Fruit fly (Drosophila melanogaster) whole organism: ENCODE results near the gene Ndae1.

Experiments used
- CG8478 ChIP-seq: fragments of >200 bp; optimal IDR thresholded peaks from 2 replicates; lab custom pipeline; 2018; ENCODE audit warnings: inconsistent platforms
- Dll ChIP-seq: fragments of >200 bp; optimal IDR thresholded peaks from 2 replicates; lab custom pipeline; 2017
- EcR ChIP-seq, 2 experiments: fragments of >200 bp; optimal IDR thresholded peaks; 2 replicates each; lab custom pipeline; 2017; ENCODE audit warnings: missing biosample characterization in 2 of 2, missing genetic modification characterization in 2 of 2, missing genetic modification reagents in 2 of 2
- pan ChIP-seq: fragments of >200 bp; optimal IDR thresholded peaks from 2 replicates; lab custom pipeline; 2017
- psq ChIP-seq: fragments of >200 bp; optimal IDR thresholded peaks from 2 replicates; lab custom pipeline; 2017
- usp ChIP-seq: fragments of >200 bp; optimal IDR thresholded peaks from 2 replicates; lab custom pipeline; 2017; ENCODE audit warnings: missing biosample characterization, missing genetic modification characterization, mixed read lengths

The Ndae1 gene

dm6 chr2L:7249293-7249819, at the start of gene Ndae1:
TSS of gene Ndae1 (minus strand) at chr2L:7249343.
- no peak for TF ChIP-seq pan
- no peak for TF ChIP-seq psq (lab: Kevin White, UChicago)
- TF ChIP-seq CG8478 (lab: Kevin White, UChicago): no peak
- no peak for TF ChIP-seq Dll (lab: Kevin White, UChicago)
- no peak for TF ChIP-seq usp (GFP tag; lab: Kevin White, UChicago)
- TF ChIP-seq EcR (GFP tag; optimal IDR thresholded peaks at IDR 0.05; lab: Kevin White, UChicago): no peak

dm6 chr2L:7295924-7296323, 46.8 kb upstream of the Ndae1 start:
- no peak for TF ChIP-seq psq (lab: Kevin White, UChicago)
- TF ChIP-seq pan: no peak

- no peak for TF ChIP-seq psq (lab: Kevin White, UChicago)
- no peak for TF ChIP-seq Dll (lab: Kevin White, UChicago)
- TF ChIP-seq pan: no peak
- TF ChIP-seq usp (GFP tag; lab: Kevin White, UChicago): no peak
- TF ChIP-seq CG8478 (lab: Kevin White, UChicago): no peak
- no peak for TF ChIP-seq EcR (GFP tag; optimal IDR thresholded peaks at IDR 0.05; lab: Kevin White, UChicago)
These were observed 45.8 kb upstream of the Ndae1 start for dm6 chr2L:7294964-7295363.

dm6 chr2L:7293475-7294332, 44.6 kb upstream of the Ndae1 start:
- TF ChIP-seq Dll (lab: Kevin White, UChicago) (no peak), pan (no peak), usp (GFP tag; lab: Kevin White, UChicago) (no peak), psq (lab: Kevin White, UChicago) (no peak), CG8478 (lab: Kevin White, UChicago) (no peak), EcR (GFP tag; optimal IDR thresholded peaks at IDR 0.05; lab: Kevin White, UChicago) (no peak)

- TF ChIP-seq Dll (lab: Kevin White, UChicago) (no peak), EcR (GFP tag; optimal IDR thresholded peaks at IDR 0.05; lab: Kevin White, UChicago) (no peak), usp (GFP tag; lab: Kevin White, UChicago) (no peak), psq (lab: Kevin White, UChicago) (no peak), CG8478 (lab: Kevin White, UChicago) (no peak), pan (no peak)
These were observed 42.8 kb upstream of the Ndae1 start for dm6 chr2L:7291968-7292367.

- TF ChIP-seq Dll (lab: Kevin White, UChicago) (no peak), pan (no peak), psq (lab: Kevin White, UChicago) (no peak), usp (GFP tag; lab: Kevin White, UChicago) (no peak), CG8478 (lab: Kevin White, UChicago) (no peak), EcR (GFP tag; optimal IDR thresholded peaks at IDR 0.05; lab: Kevin White, UChicago) (no peak)
These were observed 41.4 kb upstream of the Ndae1 start for dm6 chr2L:7290577-7290976.

- TF ChIP-seq pan (no peak), CG8478 (lab: Kevin White, UChicago) (no peak), psq (lab: Kevin White, UChicago) (no peak), usp (GFP tag; lab: Kevin White, UChicago) (no peak)
These were observed 40.7 kb upstream of the Ndae1 start for dm6 chr2L:7289880-7290279.

- no peak for TF ChIP-seq Dll (lab: Kevin White, UChicago)
- no peak for TF ChIP-seq CG8478 (lab: Kevin White, UChicago)
- TF ChIP-seq EcR (GFP tag; optimal IDR thresholded peaks at IDR 0.05; lab: Kevin White, UChicago): no peak
- TF ChIP-seq pan: no peak
- TF ChIP-seq usp (GFP tag; lab: Kevin White, UChicago): no peak
- TF ChIP-seq psq (lab: Kevin White, UChicago): no peak
These were observed 36.7 kb upstream of the Ndae1 start for dm6 chr2L:7285862-7286261.

dm6 chr2L:7284791-7285190, 35.6 kb upstream of the Ndae1 start:
- TF ChIP-seq CG8478 (lab: Kevin White, UChicago) (no peak), EcR (GFP tag; optimal IDR thresholded peaks at IDR 0.05; lab: Kevin White, UChicago) (no peak), usp (GFP tag; lab: Kevin White, UChicago) (no peak), psq (lab: Kevin White, UChicago) (no peak), pan (no peak), Dll (lab: Kevin White, UChicago) (no peak)

dm6 chr2L:7284121-7284520, 35.0 kb upstream of the Ndae1 start:
- TF ChIP-seq CG8478 (lab: Kevin White, UChicago): no peak
- TF ChIP-seq EcR (GFP tag; optimal IDR thresholded peaks at IDR 0.05; lab: Kevin White, UChicago): no peak
- TF ChIP-seq pan: no peak
- no peak for TF ChIP-seq usp (GFP tag; lab: Kevin White, UChicago)
- TF ChIP-seq Dll (lab: Kevin White, UChicago): no peak
- TF ChIP-seq psq (lab: Kevin White, UChicago): no peak

- no peak for TF ChIP-seq Dll (lab: Kevin White, UChicago)
- no peak for TF ChIP-seq CG8478 (lab: Kevin White, UChicago)
- TF ChIP-seq EcR (GFP tag; optimal IDR thresholded peaks at IDR 0.05; lab: Kevin White, UChicago): no peak
- TF ChIP-seq psq (lab: Kevin White, UChicago): no peak
- TF ChIP-seq pan: no peak
- no peak for TF ChIP-seq usp (GFP tag; lab: Kevin White, UChicago)
These were observed 33.0 kb upstream of the Ndae1 start for dm6 chr2L:7282128-7282527.

dm6 chr2L:7281430-7281829, 32.3 kb upstream of the Ndae1 start:
- no peak for TF ChIP-seq CG8478 (lab: Kevin White, UChicago)
- no peak for TF ChIP-seq usp (GFP tag; lab: Kevin White, UChicago)
- TF ChIP-seq pan: no peak
- TF ChIP-seq EcR (GFP tag; optimal IDR thresholded peaks at IDR 0.05; lab: Kevin White, UChicago): no peak
- TF ChIP-seq Dll (lab: Kevin White, UChicago): no peak
- TF ChIP-seq psq (lab: Kevin White, UChicago): no peak
